Fruit fly (Drosophila melanogaster) whole organism, embryonic: ENCODE results near the gene RabGGTa.

Source experiments
- Adf1 ChIP-seq: fragments of 200-800 bp; sonication (Bioruptor generic); IDR thresholded peaks from 2 replicates; pipeline ENCODE4 v1.3.6; 2022; ENCODE audit warnings: missing biosample characterization, missing genetic modification characterization
- Asciz ChIP-seq: fragments of 200-800 bp; sonication (Bioruptor generic); optimal IDR thresholded peaks from 2 replicates; lab custom pipeline; 2017; ENCODE audit warnings: missing biosample characterization, mild to moderate bottlenecking, missing genetic modification characterization, missing genetic modification reagents
- Atf-2 ChIP-seq: fragments of 200-800 bp; sonication (Bioruptor generic); optimal IDR thresholded peaks from 2 replicates; lab custom pipeline; 2016; ENCODE audit warnings: missing biosample characterization, missing genetic modification characterization
- Blimp-1 ChIP-seq: fragments of 200-800 bp; sonication (Bioruptor generic); optimal IDR thresholded peaks from 3 replicates; lab custom pipeline; 2018; ENCODE audit warnings: missing biosample characterization, missing genetic modification characterization, mild to moderate bottlenecking, moderate library complexity, missing genetic modification reagents
- Bteb2 ChIP-seq: fragments of 200-800 bp; sonication (Bioruptor generic); optimal IDR thresholded peaks from 2 replicates; lab custom pipeline; 2016; ENCODE audit warnings: missing biosample characterization, missing genetic modification characterization
- CG10462 ChIP-seq: fragments of 200-800 bp; sonication (Bioruptor generic); optimal IDR thresholded peaks from 2 replicates; lab custom pipeline; 2016; ENCODE audit warnings: missing biosample characterization, missing genetic modification characterization
- CG10654 ChIP-seq: fragments of 200-800 bp; sonication (Bioruptor generic); optimal IDR thresholded peaks from 2 replicates; lab custom pipeline; 2016; ENCODE audit warnings: missing biosample characterization, missing genetic modification characterization
- CG12659 ChIP-seq: fragments of 200-800 bp; sonication (Bioruptor generic); optimal IDR thresholded peaks from 3 replicates; lab custom pipeline; 2017; ENCODE audit warnings: mild to moderate bottlenecking, missing biosample characterization, missing genetic modification reagents, missing genetic modification characterization
- CG12769 ChIP-seq: fragments of 200-800 bp; sonication (Bioruptor generic); optimal IDR thresholded peaks from 2 replicates; lab custom pipeline; 2019; ENCODE audit warnings: missing biosample characterization, mild to moderate bottlenecking, missing genetic modification characterization, moderate library complexity
- CG12942 ChIP-seq: fragments of 200-800 bp; sonication (Bioruptor generic); optimal IDR thresholded peaks from 3 replicates; lab custom pipeline; 2016; ENCODE audit warnings: missing biosample characterization, missing genetic modification characterization
- CG15073 ChIP-seq: fragments of 200-800 bp; sonication (Bioruptor generic); optimal IDR thresholded peaks from 2 replicates; lab custom pipeline; 2016; ENCODE audit warnings: missing biosample characterization, missing genetic modification characterization
- CG16813 ChIP-seq: fragments of 200-800 bp; sonication (Bioruptor generic); IDR thresholded peaks from 3 replicates; pipeline ENCODE4 v1.3.6; 2022; ENCODE audit warnings: missing biosample characterization, missing genetic modification characterization; ENCODE audit not compliant: partially characterized antibody
- CG30020 ChIP-seq: fragments of 200-800 bp; optimal IDR thresholded peaks from 2 replicates; lab custom pipeline; 2019; ENCODE audit warnings: missing biosample characterization, mild to moderate bottlenecking, missing genetic modification characterization, moderate library complexity
- CG33557 ChIP-seq: fragments of 200-800 bp; sonication (Bioruptor generic); optimal IDR thresholded peaks from 2 replicates; lab custom pipeline; 2019; ENCODE audit warnings: missing biosample characterization, mild to moderate bottlenecking, missing genetic modification characterization, moderate library complexity
- CG4617 ChIP-seq: fragments of 200-800 bp; sonication (Bioruptor generic); optimal IDR thresholded peaks from 3 replicates; lab custom pipeline; 2016; ENCODE audit warnings: missing biosample characterization, missing genetic modification characterization, borderline replicate concordance
- CG5245 ChIP-seq: fragments of 200-800 bp; sonication (Bioruptor generic); optimal IDR thresholded peaks from 3 replicates; lab custom pipeline; 2016; ENCODE audit warnings: missing biosample characterization, missing genetic modification characterization
- CG7963 ChIP-seq: fragments of 200-800 bp; sonication (Bioruptor generic); IDR thresholded peaks from 3 replicates; pipeline ENCODE4 v1.3.6; 2022; ENCODE audit warnings: missing biosample characterization, missing genetic modification characterization; ENCODE audit not compliant: partially characterized antibody
- CHES-1-like ChIP-seq: fragments of 200-800 bp; sonication (Bioruptor generic); optimal IDR thresholded peaks from 2 replicates; lab custom pipeline; 2016; ENCODE audit warnings: missing biosample characterization, missing genetic modification characterization
- Doc3 ChIP-seq: fragments of 200-800 bp; sonication (Bioruptor generic); IDR thresholded peaks from 3 replicates; pipeline ENCODE4 v1.3.6; 2022; ENCODE audit warnings: missing biosample characterization, missing genetic modification characterization; ENCODE audit not compliant: partially characterized antibody
- Dref ChIP-seq: fragments of 200-800 bp; sonication (Bioruptor generic); IDR thresholded peaks from 2 replicates; pipeline ENCODE4 v1.3.6; 2022; ENCODE audit warnings: missing biosample characterization, missing genetic modification characterization
- Drgx ChIP-seq: fragments of 200-800 bp; sonication (Bioruptor generic); IDR thresholded peaks from 2 replicates; pipeline ENCODE4 v1.3.6; 2022; ENCODE audit warnings: missing biosample characterization, missing genetic modification characterization
- E2f1 ChIP-seq: fragments of 200-800 bp; sonication (Bioruptor generic); IDR thresholded peaks from 2 replicates; pipeline ENCODE4 v1.3.6; 2022; ENCODE audit warnings: missing biosample characterization, missing genetic modification characterization
- Lpt ChIP-seq: fragments of >200 bp; optimal IDR thresholded peaks from 2 replicates; lab custom pipeline; 2018; ENCODE audit warnings: missing biosample characterization, missing genetic modification characterization
- MBD-R2 ChIP-seq: fragments of 200-800 bp; sonication (Bioruptor generic); IDR thresholded peaks from 2 replicates; pipeline ENCODE4 v1.3.6; 2022; ENCODE audit warnings: missing biosample characterization, missing genetic modification characterization
- Mes4 ChIP-seq: fragments of 200-800 bp; sonication (Bioruptor generic); optimal IDR thresholded peaks from 2 replicates; lab custom pipeline; 2016; ENCODE audit warnings: missing biosample characterization, missing genetic modification characterization
- abd-A ChIP-seq: fragments of 200-800 bp; sonication (Bioruptor generic); optimal IDR thresholded peaks from 3 replicates; lab custom pipeline; 2019; ENCODE audit warnings: missing biosample characterization, mild to moderate bottlenecking, missing genetic modification characterization, moderate library complexity
- bab2 ChIP-seq: fragments of 200-800 bp; sonication (Bioruptor generic); optimal IDR thresholded peaks from 2 replicates; lab custom pipeline; 2016; ENCODE audit warnings: missing biosample characterization, missing genetic modification characterization
- cato ChIP-seq: fragments of 200-800 bp; sonication (Bioruptor generic); optimal IDR thresholded peaks from 2 replicates; lab custom pipeline; 2016; ENCODE audit warnings: missing biosample characterization, missing genetic modification characterization, borderline replicate concordance
- dan ChIP-seq: fragments of 200-800 bp; sonication (Bioruptor generic); IDR thresholded peaks from 2 replicates; pipeline ENCODE4 v1.3.6; 2022; ENCODE audit warnings: missing biosample characterization, missing genetic modification characterization
- esg ChIP-seq: fragments of 200-800 bp; sonication (Bioruptor generic); conservative IDR thresholded peaks from 2 replicates; pipeline ENCODE4 v1.3.6; 2022; ENCODE audit warnings: missing biosample characterization, missing genetic modification characterization
- eve ChIP-seq, 2 experiments: fragments of >200 bp; optimal IDR thresholded peaks; 2 replicates each; lab custom pipeline; 2017; ENCODE audit warnings: missing biosample characterization in 2 of 2, missing genetic modification characterization in 2 of 2
- ewg ChIP-seq: fragments of 200-800 bp; sonication (Bioruptor generic); optimal IDR thresholded peaks from 3 replicates; lab custom pipeline; 2017; ENCODE audit warnings: mild to moderate bottlenecking, missing biosample characterization, missing genetic modification reagents, missing genetic modification characterization
- fd64A ChIP-seq: fragments of 200-800 bp; sonication (Bioruptor generic); optimal IDR thresholded peaks from 3 replicates; lab custom pipeline; 2018; ENCODE audit warnings: missing biosample characterization, mild to moderate bottlenecking, missing genetic modification characterization
- gce ChIP-seq: fragments of 200-800 bp; sonication (Bioruptor generic); IDR thresholded peaks from 3 replicates; pipeline ENCODE4 v1.3.6; 2022; ENCODE audit warnings: missing biosample characterization, missing genetic modification characterization
- gfzf ChIP-seq: fragments of 200-800 bp; sonication (Bioruptor generic); optimal IDR thresholded peaks from 2 replicates; lab custom pipeline; 2016; ENCODE audit warnings: missing biosample characterization, mild to moderate bottlenecking, missing genetic modification characterization, moderate library complexity
- gsb ChIP-seq: fragments of 200-800 bp; sonication (Bioruptor generic); IDR thresholded peaks from 2 replicates; pipeline ENCODE4 v1.3.6; 2022; ENCODE audit warnings: missing biosample characterization, missing genetic modification characterization
- gsb-n ChIP-seq: fragments of 200-800 bp; sonication (Bioruptor generic); optimal IDR thresholded peaks from 3 replicates; lab custom pipeline; 2018; ENCODE audit warnings: missing biosample characterization, mild to moderate bottlenecking, missing genetic modification characterization
- inv ChIP-seq: fragments of 200-800 bp; sonication (Bioruptor generic); IDR thresholded peaks from 2 replicates; pipeline ENCODE4 v1.3.6; 2022; ENCODE audit warnings: missing biosample characterization, missing genetic modification characterization; ENCODE audit not compliant: partially characterized antibody
- lmd ChIP-seq: fragments of 200-800 bp; sonication (Bioruptor generic); IDR thresholded peaks from 2 replicates; pipeline ENCODE4 v1.3.6; 2022; ENCODE audit warnings: missing biosample characterization, missing genetic modification characterization
- mld ChIP-seq: fragments of 200-800 bp; sonication (Bioruptor generic); IDR thresholded peaks from 3 replicates; pipeline ENCODE4 v1.3.6; 2022; ENCODE audit warnings: missing biosample characterization, missing genetic modification characterization; ENCODE audit not compliant: partially characterized antibody
- peb ChIP-seq: fragments of 200-800 bp; sonication (Bioruptor generic); IDR thresholded peaks from 2 replicates; pipeline ENCODE4 v1.3.6; 2022; ENCODE audit warnings: missing biosample characterization, missing genetic modification characterization
- pros ChIP-seq: fragments of 200-800 bp; sonication (Bioruptor generic); optimal IDR thresholded peaks from 3 replicates; lab custom pipeline; 2019; ENCODE audit warnings: missing biosample characterization, mild to moderate bottlenecking, missing genetic modification characterization, moderate library complexity
- schlank ChIP-seq: fragments of 200-800 bp; sonication (Bioruptor generic); optimal IDR thresholded peaks from 2 replicates; lab custom pipeline; 2018; ENCODE audit warnings: missing biosample characterization, mild to moderate bottlenecking, missing genetic modification characterization
- scrt ChIP-seq: fragments of 200-800 bp; sonication (Bioruptor generic); optimal IDR thresholded peaks from 2 replicates; lab custom pipeline; 2018; ENCODE audit warnings: missing biosample characterization, mild to moderate bottlenecking, missing genetic modification characterization, moderate library complexity
- shn ChIP-seq: fragments of 200-800 bp; sonication (Bioruptor generic); optimal IDR thresholded peaks from 3 replicates; lab custom pipeline; 2016; ENCODE audit warnings: missing biosample characterization, missing genetic modification characterization
- sqz ChIP-seq: fragments of 200-800 bp; sonication (Bioruptor generic); optimal IDR thresholded peaks from 3 replicates; lab custom pipeline; 2018; ENCODE audit warnings: missing biosample characterization, mild to moderate bottlenecking, missing genetic modification characterization
- stc ChIP-seq: fragments of 200-800 bp; sonication (Bioruptor generic); IDR thresholded peaks from 2 replicates; pipeline ENCODE4 v1.3.6; 2022; ENCODE audit warnings: missing biosample characterization, missing genetic modification characterization
- tx ChIP-seq: fragments of 200-800 bp; sonication (Bioruptor generic); optimal IDR thresholded peaks from 2 replicates; lab custom pipeline; 2016; ENCODE audit warnings: missing biosample characterization, missing genetic modification characterization
- vnd ChIP-seq: fragments of 200-800 bp; sonication (Bioruptor generic); IDR thresholded peaks from 3 replicates; pipeline ENCODE4 v1.3.6; 2022; ENCODE audit warnings: missing biosample characterization, missing genetic modification characterization; ENCODE audit not compliant: partially characterized antibody
- zen ChIP-seq: fragments of 200-800 bp; sonication (Bioruptor generic); optimal IDR thresholded peaks from 3 replicates; lab custom pipeline; 2018; ENCODE audit warnings: missing biosample characterization, mild to moderate bottlenecking, missing genetic modification characterization, moderate library complexity

Gene RabGGTa

dm6 chr3R:5108034-5108433, 19.9 kb upstream of the RabGGTa start (continued):
- TF ChIP-seq Bteb2 (GFP tag; lab: Kevin White, UChicago) (peak; percentile 88), Atf-2 (GFP tag; lab: Kevin White, UChicago) (peak; percentile 82), Blimp-1 (GFP tag; lab: Kevin White, UChicago) (peak; percentile 89), Dref (no peak), gfzf (GFP tag; lab: Kevin White, UChicago) (peak; percentile 1), Lpt (GFP tag; lab: Kevin White, UChicago) (no peak), CG16813 (GFP tag; lab: Robert Waterston, UW) (no peak), CG12659 (GFP tag; lab: Kevin White, UChicago) (peak; percentile 86), CG30020 (tag; lab: Kevin White, UChicago) (peak; percentile 28), peb (GFP tag; lab: Robert Waterston, UW) (peak; percentile 35; the same call in 1 of the 2 replicates), gce (GFP tag; lab: Robert Waterston, UW) (peak; percentile 77), CG33557 (peak; percentile 96), Adf1 (no peak), ewg (GFP tag; lab: Kevin White, UChicago) (peak; percentile 72), CG10462 (GFP tag; lab: Kevin White, UChicago) (peak; percentile 71), vnd (GFP tag; lab: Robert Waterston, UW) (no peak), mld (no peak), Asciz (GFP tag; lab: Kevin White, UChicago) (peak; percentile 96), schlank (peak; percentile 89), CG12769 (tag; lab: Kevin White, UChicago) (peak; percentile 93), CG7963 (GFP tag; lab: Robert Waterston, UW) (no peak), scrt (GFP tag; lab: Kevin White, UChicago) (peak; percentile 83), zen (tag; lab: Kevin White, UChicago) (peak; percentile 80), pros (peak; percentile 5), Drgx (GFP tag; lab: Robert Waterston, UW) (no peak), tx (GFP tag; lab: Kevin White, UChicago) (peak; percentile 63), CG10654 (peak; percentile 72), abd-A (tag; lab: Kevin White, UChicago) (peak; percentile 35), bab2 (GFP tag; lab: Kevin White, UChicago) (peak; percentile 83), MBD-R2 (GFP tag; lab: Robert Waterston, UW) (no peak), Doc3 (no peak), Mes4 (GFP tag; lab: Kevin White, UChicago) (peak; percentile 90), gsb (GFP tag; lab: Robert Waterston, UW) (peak; percentile 61), fd64A (peak; percentile 94), lmd (GFP tag; lab: Robert Waterston, UW) (peak; percentile 45; the same call in 1 of the 2 replicates), inv (no peak), esg (GFP tag; lab: Robert Waterston, UW) (no peak), dan (GFP tag; lab: Robert Waterston, UW) (no peak), stc (GFP tag; lab: Robert Waterston, UW) (peak; percentile 42; the same call in 1 of the 2 replicates), E2f1 (GFP tag; lab: Robert Waterston, UW) (peak; percentile 64; the same call in 1 of the 2 replicates), CG12942 (peak; percentile 72), shn (GFP tag; lab: Kevin White, UChicago) (peak; percentile 75), CG15073 (GFP tag; lab: Kevin White, UChicago) (peak; percentile 26), CG4617 (GFP tag; lab: Kevin White, UChicago) (peak; percentile 41), CHES-1-like (GFP tag; lab: Kevin White, UChicago) (peak; percentile 87), eve (GFP tag; optimal IDR thresholded peaks at IDR 0.05; lab: Kevin White, UChicago) (peak in 1 of 2 experiments; percentile 87), CG5245 (GFP tag; lab: Kevin White, UChicago) (peak; percentile 56), gsb-n (peak; percentile 91), sqz (GFP tag; lab: Kevin White, UChicago) (peak; percentile 74), cato (GFP tag; lab: Kevin White, UChicago) (peak; percentile 56)
